Fruit fly (Drosophila melanogaster) whole organism, wandering third instar larva: ENCODE measurements around the gene Brms1.

ENCODE experiments used
- Abd-B ChIP-seq: fragments of >200 bp; optimal IDR thresholded peaks from 2 replicates; lab custom pipeline; 2017; ENCODE audit warnings: missing biosample characterization, missing genetic modification characterization
- CG32264 ChIP-seq: fragments of 200-800 bp; sonication (Bioruptor generic); optimal IDR thresholded peaks from 2 replicates; lab custom pipeline; 2016; ENCODE audit warnings: missing biosample characterization, missing genetic modification characterization
- CrebA ChIP-seq: fragments of 200-800 bp; sonication (Bioruptor generic); optimal IDR thresholded peaks from 2 replicates; lab custom pipeline; 2016; ENCODE audit warnings: missing biosample characterization, mild to moderate bottlenecking, missing genetic modification characterization, borderline replicate concordance
- Dfd ChIP-seq: fragments of >200 bp; optimal IDR thresholded peaks from 2 replicates; lab custom pipeline; 2017; ENCODE audit warnings: missing biosample characterization, missing genetic modification characterization
- Dif ChIP-seq: fragments of 200-275, 200-300 bp; sonication (Bioruptor generic); optimal IDR thresholded peaks from 2 replicates; lab custom pipeline; 2018; ENCODE audit warnings: missing biosample characterization, missing genetic modification characterization; ENCODE audit not compliant: partially characterized antibody
- GATAd ChIP-seq: sonication (Bioruptor generic); optimal IDR thresholded peaks from 2 replicates; lab custom pipeline; 2016; ENCODE audit warnings: missing biosample characterization, missing genetic modification characterization
- HLH106 ChIP-seq: fragments of 200-800 bp; optimal IDR thresholded peaks from 3 replicates; lab custom pipeline; 2019; ENCODE audit warnings: missing biosample characterization, mild to moderate bottlenecking, missing genetic modification characterization, moderate library complexity
- Hnf4 ChIP-seq: fragments of 200-800 bp; sonication (Bioruptor generic); optimal IDR thresholded peaks from 2 replicates; lab custom pipeline; 2016; ENCODE audit warnings: missing biosample characterization, mild to moderate bottlenecking, missing genetic modification characterization
- Hr78 ChIP-seq: fragments of >200 bp; optimal IDR thresholded peaks from 2 replicates; lab custom pipeline; 2017; ENCODE audit warnings: missing biosample characterization, missing genetic modification characterization
- N ChIP-seq: fragments of >200 bp; optimal IDR thresholded peaks from 2 replicates; lab custom pipeline; 2018; ENCODE audit warnings: missing biosample characterization, missing external identifiers, missing genetic modification characterization
- OdsH ChIP-seq: fragments of 200-800 bp; sonication (Bioruptor generic); optimal IDR thresholded peaks from 2 replicates; lab custom pipeline; 2016; ENCODE audit warnings: missing biosample characterization, mild to moderate bottlenecking, missing genetic modification characterization
- Rel ChIP-seq, 2 experiments: fragments of 200-800 bp; sonication (Bioruptor generic) in 1 of 2; optimal IDR thresholded peaks; 2 replicates in 1 of 2; 3 replicates in 1 of 2; lab custom pipeline; 2016 to 2019; ENCODE audit warnings: mild to moderate bottlenecking in 2 of 2, missing biosample characterization in 2 of 2, missing genetic modification characterization in 2 of 2, moderate library complexity in 1 of 2
- Sp1 ChIP-seq: fragments of 200-800 bp; sonication (Bioruptor generic); optimal IDR thresholded peaks from 3 replicates; lab custom pipeline; 2019; ENCODE audit warnings: missing biosample characterization, mild to moderate bottlenecking, missing genetic modification characterization, moderate library complexity
- br ChIP-seq: fragments of 200-800 bp; sonication (Bioruptor generic); optimal IDR thresholded peaks from 2 replicates; lab custom pipeline; 2016; ENCODE audit warnings: missing biosample characterization, missing genetic modification characterization
- dl ChIP-seq, 2 experiments: fragments of 175-275, 200-275 bp in 1 of 2; fragments of 200-275 bp in 1 of 2; sonication (Bioruptor generic); optimal IDR thresholded peaks; lab custom pipeline; 2018; ENCODE audit warnings: mild to moderate bottlenecking in 2 of 2, missing biosample characterization in 2 of 2, missing genetic modification characterization in 2 of 2, moderate library complexity in 2 of 2; ENCODE audit not compliant: partially characterized antibody in 2 of 2, insufficient read depth in 1 of 2
- dmrt93B ChIP-seq: fragments of 200-800 bp; sonication (Bioruptor generic); optimal IDR thresholded peaks from 2 replicates; lab custom pipeline; 2018; ENCODE audit warnings: missing biosample characterization, mild to moderate bottlenecking, missing genetic modification characterization
- ey ChIP-seq: fragments of 200-800 bp; sonication (Bioruptor generic); optimal IDR thresholded peaks from 2 replicates; lab custom pipeline; 2016; ENCODE audit warnings: missing biosample characterization, missing genetic modification characterization
- foxo ChIP-seq, 2 experiments: fragments of 200-800 bp; sonication (Bioruptor generic); optimal IDR thresholded peaks; 2 replicates in 1 of 2; 3 replicates in 1 of 2; lab custom pipeline; 2016 to 2017; ENCODE audit warnings: missing biosample characterization in 2 of 2, missing genetic modification characterization in 2 of 2
- fru ChIP-seq: fragments of 200-800 bp; sonication (Bioruptor generic); optimal IDR thresholded peaks from 3 replicates; lab custom pipeline; 2016; ENCODE audit warnings: missing biosample characterization, mild to moderate bottlenecking, missing genetic modification characterization
- h ChIP-seq: fragments of 200-800 bp; sonication (Bioruptor generic); optimal IDR thresholded peaks from 3 replicates; lab custom pipeline; 2016; ENCODE audit warnings: missing biosample characterization, mild to moderate bottlenecking, missing genetic modification characterization
- jim ChIP-seq: fragments of 175-275, 200-325 bp; sonication (Bioruptor generic); optimal IDR thresholded peaks from 2 replicates; lab custom pipeline; 2016; ENCODE audit warnings: missing biosample characterization, mild to moderate bottlenecking, missing genetic modification characterization
- lola ChIP-seq: fragments of >200 bp; optimal IDR thresholded peaks from 2 replicates; lab custom pipeline; 2017; ENCODE audit warnings: missing biosample characterization, missing genetic modification characterization
- pan ChIP-seq: fragments of >200 bp; optimal IDR thresholded peaks from 2 replicates; lab custom pipeline; 2017
- psq ChIP-seq: fragments of 200-800 bp; sonication (Bioruptor generic); optimal IDR thresholded peaks from 3 replicates; lab custom pipeline; 2017; ENCODE audit warnings: missing biosample characterization, mild to moderate bottlenecking, missing genetic modification characterization, moderate library complexity
- rgr ChIP-seq: fragments of 200-800 bp; sonication (Bioruptor generic); optimal IDR thresholded peaks from 3 replicates; lab custom pipeline; 2016; ENCODE audit warnings: missing biosample characterization, mild to moderate bottlenecking, missing genetic modification characterization
- sage ChIP-seq: fragments of 200-800 bp; sonication (Bioruptor generic); optimal IDR thresholded peaks from 2 replicates; lab custom pipeline; 2016; ENCODE audit warnings: missing biosample characterization, mild to moderate bottlenecking, missing genetic modification characterization
- sv ChIP-seq: fragments of 200-800 bp; sonication (Bioruptor generic); optimal IDR thresholded peaks from 3 replicates; lab custom pipeline; 2016; ENCODE audit warnings: missing biosample characterization, missing genetic modification characterization
- tai ChIP-seq: sonication (Bioruptor generic); optimal IDR thresholded peaks from 2 replicates; lab custom pipeline; 2016; ENCODE audit warnings: missing biosample characterization, missing genetic modification characterization
- woc ChIP-seq: sonication (Bioruptor generic); optimal IDR thresholded peaks from 2 replicates; lab custom pipeline; 2016; ENCODE audit warnings: missing biosample characterization, mild to moderate bottlenecking, missing genetic modification characterization

Gene Brms1

dm6 chrX:12891322-12892159 is 17.9 kb downstream of the Brms1 start:
- TF ChIP-seq HLH106 (tag; lab: Kevin White, UChicago) = peak; percentile 38
- peak in 1 of 2 experiments; percentile 45 for TF ChIP-seq foxo (GFP tag; optimal IDR thresholded peaks at IDR 0.05; lab: Kevin White, UChicago)
- peak; percentile 43 for TF ChIP-seq Rel (GFP tag; optimal IDR thresholded peaks at IDR 0.05; lab: Kevin White, UChicago)
- TF ChIP-seq Rel (tag; optimal IDR thresholded peaks at IDR 0.05; lab: Kevin White, UChicago) = no peak
- no peak for TF ChIP-seq N (GFP tag; lab: Kevin White, UChicago)
- TF ChIP-seq Dfd (GFP tag; lab: Kevin White, UChicago) = no peak
- TF ChIP-seq GATAd (GFP tag; lab: Kevin White, UChicago) = no peak
- TF ChIP-seq OdsH (GFP tag; lab: Kevin White, UChicago) = peak; percentile 26
- TF ChIP-seq br (GFP tag; lab: Kevin White, UChicago) = peak; percentile 21
- TF ChIP-seq h (GFP tag; lab: Kevin White, UChicago) = peak; percentile 5
- TF ChIP-seq psq (GFP tag; lab: Kevin White, UChicago) = peak; percentile 21
- peak; percentile 22 for TF ChIP-seq Dif (GFP tag; lab: Kevin White, UChicago)
- TF ChIP-seq fru (GFP tag; lab: Kevin White, UChicago) = peak; percentile 35
- TF ChIP-seq Hr78 (GFP tag; lab: Kevin White, UChicago) = no peak
- peak; percentile 24 for TF ChIP-seq dmrt93B
- TF ChIP-seq CG32264 (GFP tag; lab: Kevin White, UChicago) = no peak
- TF ChIP-seq lola (GFP tag; lab: Kevin White, UChicago) = no peak
- peak; percentile 7 for TF ChIP-seq rgr (GFP tag; lab: Kevin White, UChicago)
- TF ChIP-seq Sp1 (GFP tag; lab: Kevin White, UChicago) = peak; percentile 51
- no peak for TF ChIP-seq CrebA (GFP tag; lab: Kevin White, UChicago)
- peak; percentile 20 for TF ChIP-seq ey (GFP tag; lab: Kevin White, UChicago)

- TF ChIP-seq lola (GFP tag; lab: Kevin White, UChicago) (no peak), CrebA (GFP tag; lab: Kevin White, UChicago) (peak; percentile 1)
These were observed 18.6 kb downstream of the Brms1 start for dm6 chrX:12890826-12891175.

- TF ChIP-seq dl (GFP tag; optimal IDR thresholded peaks at IDR 0.05; lab: Kevin White, UChicago; ENCODE audit: insufficient read depth in 1 of 2, partially characterized antibody in 2 of 2) (peak; percentile 34 to 67), sage (GFP tag; lab: Kevin White, UChicago) (no peak), Dfd (GFP tag; lab: Kevin White, UChicago) (no peak), fru (GFP tag; lab: Kevin White, UChicago) (no peak), Rel (GFP tag; optimal IDR thresholded peaks at IDR 0.05; lab: Kevin White, UChicago) (no peak), Rel (tag; optimal IDR thresholded peaks at IDR 0.05; lab: Kevin White, UChicago) (peak; percentile 79), tai (GFP tag; lab: Kevin White, UChicago) (no peak), Hnf4 (GFP tag; lab: Kevin White, UChicago) (peak; percentile 57), Dif (GFP tag; lab: Kevin White, UChicago) (peak; percentile 55)
These were observed 19.1 kb downstream of the Brms1 start for dm6 chrX:12890166-12890825.

dm6 chrX:12889075-12889474 is 20.3 kb downstream of the Brms1 start:
- no peak for TF ChIP-seq woc (GFP tag; lab: Kevin White, UChicago)
- TF ChIP-seq pan (lab: Kevin White, UChicago) = no peak
- TF ChIP-seq dmrt93B = no peak
- no peak for TF ChIP-seq GATAd (GFP tag; lab: Kevin White, UChicago)
- no peak for TF ChIP-seq jim (GFP tag; lab: Kevin White, UChicago)
- TF ChIP-seq Dfd (GFP tag; lab: Kevin White, UChicago) = peak; percentile 14
- no peak for TF ChIP-seq rgr (GFP tag; lab: Kevin White, UChicago)
- TF ChIP-seq lola (GFP tag; lab: Kevin White, UChicago) = no peak

dm6 chrX:12887549-12887948 is 21.9 kb downstream of the Brms1 start:
- TF ChIP-seq Abd-B (GFP tag; lab: Kevin White, UChicago) = no peak
- no peak for TF ChIP-seq sv
- no peak for TF ChIP-seq OdsH (GFP tag; lab: Kevin White, UChicago)
- no peak for TF ChIP-seq HLH106 (tag; lab: Kevin White, UChicago)
- TF ChIP-seq sage (GFP tag; lab: Kevin White, UChicago) = no peak
- TF ChIP-seq rgr (GFP tag; lab: Kevin White, UChicago) = no peak
- TF ChIP-seq h (GFP tag; lab: Kevin White, UChicago) = no peak
- no peak for TF ChIP-seq dmrt93B
- no peak for TF ChIP-seq br (GFP tag; lab: Kevin White, UChicago)
- no peak for TF ChIP-seq woc (GFP tag; lab: Kevin White, UChicago)
